Worm (Caenorhabditis elegans) whole organism, L4 larva: Measurements from ENCODE around the gene Y22D7AL.11.

Experiments
- F44E2.7 ChIP-seq: fragments of 200-800 bp; sonication (Bioruptor generic); IDR thresholded peaks from 2 replicates; pipeline ENCODE4 v2.1.2; 2022; ENCODE audit warnings: missing genetic modification characterization, missing compliant biosample characterization
- F49E8.2 ChIP-seq: sonication (generic microtip); optimal IDR thresholded peaks from 2 replicates; lab custom pipeline; 2016; ENCODE audit warnings: missing compliant biosample characterization, mild to moderate bottlenecking, missing genetic modification characterization, borderline replicate concordance
- Y5F2A.4 ChIP-seq: fragments of 200-800 bp; sonication (Bioruptor generic); optimal IDR thresholded peaks from 2 replicates; lab custom pipeline; 2018; ENCODE audit warnings: mild to moderate bottlenecking, missing genetic modification characterization, missing compliant biosample characterization
- ZK546.5 ChIP-seq, 2 experiments: sonication (generic microtip); optimal IDR thresholded peaks; 2 replicates each; lab custom pipeline; 2017; ENCODE audit warnings: missing biosample characterization in 2 of 2, missing genetic modification characterization in 2 of 2
- aha-1 ChIP-seq: fragments of 150-350 bp; peaks from one replicate; lab custom pipeline; 2014; ENCODE audit warnings: missing biosample characterization, missing genetic modification characterization
- aly-2 ChIP-seq: sonication (generic microtip); optimal IDR thresholded peaks from 2 replicates; lab custom pipeline; 2018; ENCODE audit warnings: missing biosample characterization, missing genetic modification characterization
- ama-1 ChIP-seq: fragments of 150-350 bp; optimal IDR thresholded peaks from 2 replicates; lab custom pipeline; 2014; ENCODE audit warnings: inconsistent platforms, mixed read lengths
- arid-1 ChIP-seq: fragments of 200-800 bp; sonication (Bioruptor generic); conservative IDR thresholded peaks from 2 replicates; pipeline ENCODE4 v1.3.6; 2022; ENCODE audit warnings: missing genetic modification reagents, missing genetic modification characterization, missing compliant biosample characterization
- ceh-20 ChIP-seq: fragments of 200-800 bp; sonication (Bioruptor generic); IDR thresholded peaks from 2 replicates; pipeline ENCODE4 v1.3.6; 2022; ENCODE audit warnings: missing genetic modification reagents, missing genetic modification characterization, missing compliant biosample characterization
- ceh-44 ChIP-seq: fragments of 200-800 bp; sonication (Bioruptor generic); IDR thresholded peaks from 2 replicates; pipeline ENCODE4 v1.3.6; 2022; ENCODE audit warnings: missing genetic modification reagents, missing genetic modification characterization, missing compliant biosample characterization
- ceh-62 ChIP-seq: sonication (generic microtip); optimal IDR thresholded peaks from 2 replicates; lab custom pipeline; 2017; ENCODE audit warnings: missing biosample characterization, missing genetic modification characterization
- ces-1 ChIP-seq: fragments of 150-350 bp; sonication (generic microtip); optimal IDR thresholded peaks from 4 replicates; lab custom pipeline; 2014; ENCODE audit warnings: missing biosample characterization, missing genetic modification reagents, missing genetic modification characterization
- cey-2 ChIP-seq: sonication (generic microtip); optimal IDR thresholded peaks from 3 replicates; lab custom pipeline; 2017; ENCODE audit warnings: missing genetic modification characterization, mild to moderate bottlenecking, missing compliant biosample characterization, antibody characterized with exemption, borderline replicate concordance; ENCODE audit not compliant: insufficient read depth
- ctbp-1 ChIP-seq: fragments of 200-800 bp; sonication (Bioruptor generic); IDR thresholded peaks from 2 replicates; pipeline ENCODE4 v1.3.6; 2022; ENCODE audit warnings: missing genetic modification reagents, missing genetic modification characterization, missing compliant biosample characterization
- daf-19 ChIP-seq: fragments of 200-800 bp; sonication (Bioruptor generic); conservative IDR thresholded peaks from 2 replicates; pipeline ENCODE4 v1.3.6; 2022; ENCODE audit warnings: missing genetic modification characterization, missing compliant biosample characterization
- daf-8 ChIP-seq: fragments of 200-800 bp; sonication (Bioruptor generic); IDR thresholded peaks from 2 replicates; pipeline ENCODE4 v1.3.6; 2022; ENCODE audit warnings: missing genetic modification characterization, missing compliant biosample characterization
- dmd-8 ChIP-seq: fragments of 200-800 bp; sonication (Bioruptor generic); IDR thresholded peaks from 2 replicates; pipeline ENCODE4 v1.3.6; 2022; ENCODE audit warnings: missing genetic modification characterization, missing compliant biosample characterization
- dpl-1 ChIP-seq: fragments of 150-350 bp; optimal IDR thresholded peaks from 2 replicates; lab custom pipeline; 2014; ENCODE audit warnings: missing biosample characterization, missing genetic modification reagents, missing genetic modification characterization
- egl-43 ChIP-seq: fragments of 200-800 bp; sonication (Bioruptor generic); IDR thresholded peaks from 2 replicates; pipeline ENCODE4 v1.3.6; 2022; ENCODE audit warnings: missing genetic modification reagents, missing genetic modification characterization, missing compliant biosample characterization
- hif-1 ChIP-seq, 2 experiments: sonication (generic microtip); optimal IDR thresholded peaks; 2 replicates each; lab custom pipeline; 2016 to 2017; ENCODE audit warnings: missing compliant biosample characterization in 2 of 2, missing genetic modification characterization in 2 of 2, missing genetic modification reagents in 2 of 2, missing genotype in 2 of 2, mild to moderate bottlenecking in 1 of 2
- hmg-1.1 ChIP-seq: fragments of 200-800 bp; sonication (Bioruptor generic); IDR thresholded peaks from 2 replicates; pipeline ENCODE4 v1.3.6; 2022; ENCODE audit warnings: missing genetic modification reagents, missing genetic modification characterization, missing compliant biosample characterization
- lim-7 ChIP-seq: fragments of 200-800 bp; sonication (Bioruptor generic); IDR thresholded peaks from 2 replicates; pipeline ENCODE4 v1.3.6; 2022; ENCODE audit warnings: missing genetic modification characterization, missing compliant biosample characterization
- lin-13 ChIP-seq: fragments of 150-350 bp; optimal IDR thresholded peaks from 2 replicates; lab custom pipeline; 2014; ENCODE audit warnings: missing biosample characterization, missing genetic modification reagents, missing genetic modification characterization
- lin-39 ChIP-seq: fragments of 150-350 bp; optimal IDR thresholded peaks from 2 replicates; lab custom pipeline; 2014; ENCODE audit warnings: missing biosample characterization, missing genetic modification reagents, missing genetic modification characterization
- lsy-2 ChIP-seq, 2 experiments: fragments of 150-350 bp in 1 of 2; sonication (generic microtip) in 1 of 2; optimal IDR thresholded peaks; 2 replicates each; lab custom pipeline; 2014 to 2017; ENCODE audit warnings: missing biosample characterization in 2 of 2, missing genetic modification characterization in 2 of 2
- madf-5 ChIP-seq, 2 experiments: fragments of 200-800 bp; sonication (Bioruptor generic); IDR thresholded peaks; 2 replicates each; pipeline ENCODE4 v1.3.6; 2022; ENCODE audit warnings: missing compliant biosample characterization in 2 of 2, missing genetic modification characterization in 2 of 2
- mdl-1 ChIP-seq, 2 experiments: fragments of 150-350 bp in 1 of 2; sonication (generic microtip) in 1 of 2; optimal IDR thresholded peaks; 2 replicates each; lab custom pipeline; 2014 to 2017; ENCODE audit warnings: missing biosample characterization in 2 of 2, missing genetic modification characterization in 2 of 2
- mdt-29 ChIP-seq: fragments of 200-800 bp; sonication (Bioruptor generic); IDR thresholded peaks from 2 replicates; pipeline ENCODE4 v1.3.6; 2022; ENCODE audit warnings: missing genetic modification reagents, missing genetic modification characterization, missing compliant biosample characterization
- mep-1 ChIP-seq: fragments of 150-350 bp; sonication (generic microtip); optimal IDR thresholded peaks from 3 replicates; lab custom pipeline; 2014; ENCODE audit warnings: missing biosample characterization, missing genetic modification characterization
- mes-2 ChIP-seq: sonication (generic microtip); optimal IDR thresholded peaks from 2 replicates; lab custom pipeline; 2016; ENCODE audit warnings: missing genotype, mild to moderate bottlenecking, missing genetic modification characterization, missing compliant biosample characterization; ENCODE audit not compliant: poor library complexity, severe bottlenecking
- mxl-2 ChIP-seq: fragments of 200-800 bp; sonication (Bioruptor generic); conservative IDR thresholded peaks from 2 replicates; pipeline ENCODE4 v1.3.6; 2022; ENCODE audit warnings: missing genetic modification reagents, missing genetic modification characterization, missing compliant biosample characterization
- nhr-25 ChIP-seq: sonication (generic microtip); optimal IDR thresholded peaks from 2 replicates; lab custom pipeline; 2017; ENCODE audit warnings: missing genetic modification characterization, mild to moderate bottlenecking, missing compliant biosample characterization, antibody characterized with exemption, moderate library complexity, borderline replicate concordance; ENCODE audit not compliant: insufficient read depth
- nhr-28 ChIP-seq: fragments of 150-350 bp; optimal IDR thresholded peaks from 2 replicates; lab custom pipeline; 2014; ENCODE audit warnings: missing biosample characterization, missing genetic modification characterization
- nhr-42 ChIP-seq: fragments of 200-800 bp; sonication (Bioruptor generic); IDR thresholded peaks from 2 replicates; pipeline ENCODE4 v1.3.6; 2022; ENCODE audit warnings: missing genetic modification characterization, missing compliant biosample characterization
- nhr-76 ChIP-seq: fragments of 150-350 bp; optimal IDR thresholded peaks from 2 replicates; lab custom pipeline; 2014; ENCODE audit warnings: missing biosample characterization, missing genetic modification characterization
- nhr-77 ChIP-seq: fragments of 150-350 bp; optimal IDR thresholded peaks from 2 replicates; lab custom pipeline; 2014; ENCODE audit warnings: missing biosample characterization, missing genetic modification characterization
- rbr-2 ChIP-seq: sonication (generic microtip); optimal IDR thresholded peaks from 2 replicates; lab custom pipeline; 2016; ENCODE audit warnings: missing genotype, missing genetic modification characterization, missing compliant biosample characterization
- skn-1 ChIP-seq: fragments of 150-350 bp; optimal IDR thresholded peaks from 2 replicates; lab custom pipeline; 2014; ENCODE audit warnings: missing biosample characterization, missing genetic modification characterization
- snpc-4 ChIP-seq: fragments of 150-350 bp; optimal IDR thresholded peaks from 2 replicates; lab custom pipeline; 2014; ENCODE audit warnings: missing biosample characterization, missing genetic modification characterization
- tra-1 ChIP-seq: fragments of 200-800 bp; sonication (Bioruptor generic); IDR thresholded peaks from 2 replicates; pipeline ENCODE4 v1.3.6; 2022; ENCODE audit warnings: missing genetic modification reagents, missing genetic modification characterization, missing compliant biosample characterization
- unc-130 ChIP-seq: sonication (generic microtip); optimal IDR thresholded peaks from 2 replicates; lab custom pipeline; 2016; ENCODE audit warnings: missing genetic modification reagents, missing genetic modification characterization, missing compliant biosample characterization
- vab-7 ChIP-seq: fragments of 200-800 bp; sonication (Bioruptor generic); IDR thresholded peaks from 2 replicates; pipeline ENCODE4 v1.3.6; 2022; ENCODE audit warnings: missing genetic modification reagents, missing genetic modification characterization, missing compliant biosample characterization
- zfp-3 ChIP-seq: fragments of 200-800 bp; sonication (Bioruptor generic); conservative IDR thresholded peaks from 2 replicates; pipeline ENCODE4 v1.3.6; 2022; ENCODE audit warnings: missing genetic modification reagents, missing genetic modification characterization, missing compliant biosample characterization
- zip-11 ChIP-seq: fragments of 200-800 bp; sonication (Bioruptor generic); IDR thresholded peaks from 2 replicates; pipeline ENCODE4 v1.3.6; 2022; ENCODE audit warnings: missing genetic modification characterization, missing compliant biosample characterization

Y22D7AL.11 gene

ce11 chrIII:1598927-1599326 lies 35.2 kb downstream of the Y22D7AL.11 start (continued):
- TF ChIP-seq ceh-44 (peak; percentile 54; the same call in 1 of the 2 replicates), lin-39 (tag; lab: Kevin White, UChicago) (no peak), nhr-25 (no peak), Y5F2A.4 (GFP tag; lab: Kevin White, UChicago) (peak; percentile 10), unc-130 (GFP tag; lab: Kevin White, UChicago) (peak; percentile 37), snpc-4 (tag; lab: Kevin White, UChicago) (no peak), aly-2 (tag; lab: Kevin White, UChicago) (no peak), vab-7 (peak; percentile 62), dmd-8 (peak; percentile 83; the same call in 1 of the 2 replicates), mdl-1 (tag; optimal IDR thresholded peaks at IDR 0.05; lab: Kevin White, UChicago) (no peak), ceh-62 (tag; lab: Kevin White, UChicago) (no peak), ceh-20 (peak; percentile 35; the same call in 1 of the 2 replicates), arid-1 (peak; percentile 75), ces-1 (GFP tag; lab: Kevin White, UChicago) (no peak), rbr-2 (tag; lab: Kevin White, UChicago) (no peak), skn-1 (tag; lab: Kevin White, UChicago) (no peak), zip-11 (GFP tag; lab: Robert Waterston, UW) (no peak), lin-13 (GFP tag; lab: Kevin White, UChicago) (peak; percentile 81), cey-2 (tag; lab: Kevin White, UChicago) (no peak), mxl-2 (GFP tag; lab: Robert Waterston, UW) (no peak), F49E8.2 (tag; lab: Kevin White, UChicago) (peak; percentile 14), mdt-29 (GFP tag; lab: Robert Waterston, UW) (no peak), hif-1 (tag; optimal IDR thresholded peaks at IDR 0.05; lab: Kevin White, UChicago) (no peak), hmg-1.1 (no peak), nhr-77 (tag; lab: Kevin White, UChicago) (no peak), mes-2 (tag; lab: Kevin White, UChicago) (peak; percentile 25), ZK546.5 (tag; optimal IDR thresholded peaks at IDR 0.05; lab: Kevin White, UChicago) (no peak), madf-5 (GFP tag; IDR thresholded peaks at IDR 0.05; lab: Robert Waterston, UW) (0 out of 4 replicates have a peak, but pooled peaks have one; percentile 7 to 66), F44E2.7 (GFP tag; lab: Robert Waterston, UW) (no peak), egl-43 (GFP tag; lab: Robert Waterston, UW) (no peak; the same call in 1 of the 2 replicates), nhr-76 (tag; lab: Kevin White, UChicago) (no peak), daf-8 (GFP tag; lab: Robert Waterston, UW) (0 out of 2 replicates have a peak, but pooled peaks have one; percentile 36), daf-19 (peak; percentile 74), zfp-3 (GFP tag; lab: Robert Waterston, UW) (no peak), nhr-42 (no peak)

- TF ChIP-seq lsy-2 (tag; optimal IDR thresholded peaks at IDR 0.05; lab: Kevin White, UChicago), result peak in 1 of 2 experiments; percentile 57
- TF ChIP-seq tra-1 (GFP tag; lab: Robert Waterston, UW), result no peak
- TF ChIP-seq ama-1, result peak; percentile 11
- no peak for TF ChIP-seq lim-7 (GFP tag; lab: Robert Waterston, UW)
- TF ChIP-seq nhr-28 (tag; lab: Kevin White, UChicago), result no peak
- no peak for TF ChIP-seq mdt-29 (GFP tag; lab: Robert Waterston, UW)
- TF ChIP-seq aha-1, result peak; percentile 87
- peak; percentile 28 for TF ChIP-seq mep-1 (tag; lab: Kevin White, UChicago)
- 0 out of 2 replicates have a peak, but pooled peaks have one; percentile 15 for TF ChIP-seq ctbp-1 (GFP tag; lab: Robert Waterston, UW)
- peak; percentile 16 for TF ChIP-seq dpl-1 (GFP tag; lab: Kevin White, UChicago)
- TF ChIP-seq hmg-1.1, result peak; percentile 64
These were observed 42.5 kb downstream of the Y22D7AL.11 start for ce11 chrIII:1591681-1592080.
